Fruit fly (Drosophila melanogaster) whole organism, prepupa: ENCODE measurements around the gene CG31928.

Experiments
- CG10631 ChIP-seq: fragments of 200-800 bp; sonication (Bioruptor generic); optimal IDR thresholded peaks from 2 replicates; lab custom pipeline; 2016; ENCODE audit warnings: missing biosample characterization, missing genetic modification characterization
- CG10669 ChIP-seq: fragments of 200-800 bp; sonication (Bioruptor generic); optimal IDR thresholded peaks from 3 replicates; lab custom pipeline; 2018; ENCODE audit warnings: missing biosample characterization, mild to moderate bottlenecking, missing genetic modification characterization, moderate library complexity
- CG11294 ChIP-seq: fragments of 200-800 bp; sonication (Bioruptor generic); IDR thresholded peaks from 2 replicates; pipeline ENCODE4 v1.3.6; 2022; ENCODE audit warnings: missing biosample characterization, missing genetic modification characterization
- CG11762 ChIP-seq: fragments of 200-800 bp; sonication (Bioruptor generic); optimal IDR thresholded peaks from 3 replicates; lab custom pipeline; 2016; ENCODE audit warnings: missing biosample characterization, missing genetic modification characterization; ENCODE audit not compliant: insufficient read depth
- CG15336 ChIP-seq: fragments of 200-800 bp; sonication (Bioruptor generic); IDR thresholded peaks from 2 replicates; pipeline ENCODE4 v1.3.6; 2022; ENCODE audit warnings: missing biosample characterization, missing genetic modification characterization
- CG1621 ChIP-seq: fragments of 200-800 bp; sonication (Bioruptor generic); optimal IDR thresholded peaks from 3 replicates; lab custom pipeline; 2018; ENCODE audit warnings: missing biosample characterization, mild to moderate bottlenecking, missing genetic modification characterization
- CG16779 ChIP-seq: fragments of 200-800 bp; sonication (Bioruptor generic); optimal IDR thresholded peaks from 3 replicates; lab custom pipeline; 2017; ENCODE audit warnings: missing biosample characterization, mild to moderate bottlenecking, missing genetic modification characterization
- CG31627 ChIP-seq: fragments of 200-800 bp; sonication (Bioruptor generic); optimal IDR thresholded peaks from 3 replicates; lab custom pipeline; 2016; ENCODE audit warnings: missing biosample characterization, missing genetic modification characterization
- CG32006 ChIP-seq: fragments of 200-800 bp; sonication (Bioruptor generic); optimal IDR thresholded peaks from 3 replicates; lab custom pipeline; 2017; ENCODE audit warnings: missing biosample characterization, mild to moderate bottlenecking, missing genetic modification characterization
- CG34406 ChIP-seq: fragments of 200-800 bp; sonication (Bioruptor generic); optimal IDR thresholded peaks from 3 replicates; lab custom pipeline; 2016; ENCODE audit warnings: missing biosample characterization, missing genetic modification characterization
- CG3919 ChIP-seq: fragments of 200-800 bp; sonication (Bioruptor generic); optimal IDR thresholded peaks from 3 replicates; lab custom pipeline; 2016; ENCODE audit warnings: missing biosample characterization, missing genetic modification characterization
- CG4318 ChIP-seq: fragments of 200-800 bp; sonication (Bioruptor generic); optimal IDR thresholded peaks from 3 replicates; lab custom pipeline; 2017; ENCODE audit warnings: missing biosample characterization, mild to moderate bottlenecking, missing genetic modification characterization
- CG6163 ChIP-seq: fragments of 200-800 bp; sonication (Bioruptor generic); IDR thresholded peaks from 3 replicates; pipeline ENCODE4 v1.3.6; 2022; ENCODE audit warnings: missing biosample characterization, missing genetic modification characterization
- CG6276 ChIP-seq: fragments of 200-800 bp; sonication (Bioruptor generic); optimal IDR thresholded peaks from 2 replicates; lab custom pipeline; 2017; ENCODE audit warnings: missing biosample characterization, mild to moderate bottlenecking, missing genetic modification characterization
- CG6792 ChIP-seq: fragments of 200-800 bp; sonication (Bioruptor generic); optimal IDR thresholded peaks from 3 replicates; lab custom pipeline; 2016; ENCODE audit warnings: missing biosample characterization, missing genetic modification characterization
- CG6854 ChIP-seq: fragments of 200-800 bp; sonication (Bioruptor generic); optimal IDR thresholded peaks from 2 replicates; lab custom pipeline; 2017; ENCODE audit warnings: missing biosample characterization, mild to moderate bottlenecking, missing genetic modification characterization
- CG7368 ChIP-seq: fragments of 200-800 bp; sonication (Bioruptor generic); optimal IDR thresholded peaks from 3 replicates; lab custom pipeline; 2016; ENCODE audit warnings: missing biosample characterization, missing genetic modification characterization
- CG8119 ChIP-seq: fragments of 200-800 bp; sonication (Bioruptor generic); IDR thresholded peaks from 3 replicates; pipeline ENCODE4 v1.3.6; 2022; ENCODE audit warnings: missing biosample characterization, missing genetic modification characterization
- CG8319 ChIP-seq: fragments of 200-800 bp; sonication (Bioruptor generic); optimal IDR thresholded peaks from 3 replicates; lab custom pipeline; 2016; ENCODE audit warnings: missing biosample characterization, missing genetic modification characterization
- CG8632 ChIP-seq: fragments of 200-800 bp; sonication (Bioruptor generic); optimal IDR thresholded peaks from 3 replicates; lab custom pipeline; 2016; ENCODE audit warnings: missing biosample characterization, missing genetic modification characterization
- Eip75B ChIP-seq: fragments of 200-800 bp; sonication (Bioruptor generic); optimal IDR thresholded peaks from 3 replicates; lab custom pipeline; 2016; ENCODE audit warnings: missing biosample characterization, missing genetic modification characterization
- Eip78C ChIP-seq: fragments of 200-800 bp; sonication (Bioruptor generic); peaks from one replicate; lab custom pipeline; 2016; ENCODE audit warnings: missing biosample characterization, missing genetic modification characterization
- Eip93F ChIP-seq: fragments of 200-800 bp; sonication (Bioruptor generic); optimal IDR thresholded peaks from 2 replicates; lab custom pipeline; 2016; ENCODE audit warnings: missing biosample characterization, mild to moderate bottlenecking, missing genetic modification characterization
- Ets21C ChIP-seq: fragments of 200-800 bp; sonication (Bioruptor generic); optimal IDR thresholded peaks from 3 replicates; lab custom pipeline; 2016; ENCODE audit warnings: missing biosample characterization, missing genetic modification characterization
- Ets96B ChIP-seq: fragments of 200-800 bp; optimal IDR thresholded peaks from 2 replicates; lab custom pipeline; 2019; ENCODE audit warnings: missing biosample characterization, mild to moderate bottlenecking, missing genetic modification characterization, moderate library complexity
- Gug ChIP-seq: fragments of 200-800 bp; sonication (Bioruptor generic); IDR thresholded peaks from 2 replicates; pipeline ENCODE4 v1.3.6; 2022; ENCODE audit warnings: missing biosample characterization, missing genetic modification characterization
- Hr38 ChIP-seq: sonication (Bioruptor generic); optimal IDR thresholded peaks from 2 replicates; lab custom pipeline; 2016; ENCODE audit warnings: missing biosample characterization, missing genetic modification characterization
- Hr4 ChIP-seq: fragments of 200-800 bp; sonication (Bioruptor generic); optimal IDR thresholded peaks from 3 replicates; lab custom pipeline; 2016; ENCODE audit warnings: missing biosample characterization, missing genetic modification characterization
- Lpt ChIP-seq: fragments of 200-800 bp; sonication (Bioruptor generic); optimal IDR thresholded peaks from 3 replicates; lab custom pipeline; 2016; ENCODE audit warnings: missing biosample characterization, missing genetic modification characterization
- Smox ChIP-seq: fragments of 200-800 bp; sonication (Bioruptor generic); optimal IDR thresholded peaks from 3 replicates; lab custom pipeline; 2016; ENCODE audit warnings: missing biosample characterization, missing genetic modification characterization
- Sox102F ChIP-seq: fragments of 200-800 bp; sonication (Bioruptor generic); optimal IDR thresholded peaks from 2 replicates; lab custom pipeline; 2016; ENCODE audit warnings: missing biosample characterization, mild to moderate bottlenecking, missing genetic modification characterization
- Sox14 ChIP-seq: fragments of 200-800 bp; sonication (Bioruptor generic); optimal IDR thresholded peaks from 3 replicates; lab custom pipeline; 2016; ENCODE audit warnings: missing biosample characterization, missing genetic modification characterization
- Sox15 ChIP-seq: fragments of 200-800 bp; sonication (Bioruptor generic); optimal IDR thresholded peaks from 3 replicates; lab custom pipeline; 2016; ENCODE audit warnings: missing biosample characterization, missing genetic modification characterization
- achi ChIP-seq: fragments of 200-800 bp; sonication (Bioruptor generic); optimal IDR thresholded peaks from 3 replicates; lab custom pipeline; 2016; ENCODE audit warnings: missing biosample characterization, missing genetic modification characterization
- acj6 ChIP-seq: fragments of 200-800 bp; sonication (Bioruptor generic); optimal IDR thresholded peaks from 3 replicates; lab custom pipeline; 2016; ENCODE audit warnings: missing biosample characterization, missing genetic modification characterization
- dac ChIP-seq: fragments of 200-800 bp; sonication (Bioruptor generic); optimal IDR thresholded peaks from 2 replicates; lab custom pipeline; 2017; ENCODE audit warnings: missing biosample characterization, mild to moderate bottlenecking, missing genetic modification characterization
- dsx ChIP-seq: fragments of 200-800 bp; optimal IDR thresholded peaks from 3 replicates; lab custom pipeline; 2019; ENCODE audit warnings: missing biosample characterization, mild to moderate bottlenecking, missing genetic modification characterization, moderate library complexity; ENCODE audit not compliant: poor library complexity, severe bottlenecking
- eg ChIP-seq: fragments of 200-800 bp; sonication (Bioruptor generic); IDR thresholded peaks from 3 replicates; pipeline ENCODE4 v1.3.6; 2022; ENCODE audit warnings: missing biosample characterization, missing genetic modification characterization
- esn ChIP-seq: fragments of 200-800 bp; sonication (Bioruptor generic); optimal IDR thresholded peaks from 2 replicates; lab custom pipeline; 2016; ENCODE audit warnings: missing biosample characterization, mild to moderate bottlenecking, missing genetic modification characterization, moderate library complexity
- fd85E ChIP-seq: fragments of 200-800 bp; sonication (Bioruptor generic); optimal IDR thresholded peaks from 3 replicates; lab custom pipeline; 2016; ENCODE audit warnings: missing biosample characterization, missing genetic modification characterization
- fkh ChIP-seq: fragments of 200-800 bp; sonication (Bioruptor generic); optimal IDR thresholded peaks from 3 replicates; lab custom pipeline; 2017; ENCODE audit warnings: missing biosample characterization, mild to moderate bottlenecking, missing genetic modification characterization, moderate library complexity
- lz ChIP-seq: fragments of 200-800 bp; sonication (Bioruptor generic); optimal IDR thresholded peaks from 3 replicates; lab custom pipeline; 2016; ENCODE audit warnings: missing biosample characterization, missing genetic modification characterization
- net ChIP-seq: fragments of 200-800 bp; sonication (Bioruptor generic); optimal IDR thresholded peaks from 3 replicates; lab custom pipeline; 2016; ENCODE audit warnings: missing biosample characterization, missing genetic modification characterization
- pdm3 ChIP-seq: fragments of 200-800 bp; sonication (Bioruptor generic); optimal IDR thresholded peaks from 3 replicates; lab custom pipeline; 2016; ENCODE audit warnings: missing biosample characterization, missing genetic modification characterization
- salr ChIP-seq, 2 experiments: fragments of 200-800 bp; sonication (Bioruptor generic); optimal IDR thresholded peaks; 3 replicates each; lab custom pipeline; 2016 to 2018; ENCODE audit warnings: missing biosample characterization in 2 of 2, missing genetic modification characterization in 2 of 2, mild to moderate bottlenecking in 1 of 2
- spab ChIP-seq: fragments of 200-800 bp; sonication (Bioruptor generic); optimal IDR thresholded peaks from 2 replicates; lab custom pipeline; 2017; ENCODE audit warnings: missing biosample characterization, mild to moderate bottlenecking, missing genetic modification characterization, missing genetic modification reagents
- ss ChIP-seq, 2 experiments: fragments of 200-800 bp; sonication (Bioruptor generic); optimal IDR thresholded peaks; 2 replicates in 1 of 2; 3 replicates in 1 of 2; lab custom pipeline; 2017 to 2018; ENCODE audit warnings: mild to moderate bottlenecking in 2 of 2, missing biosample characterization in 2 of 2, missing genetic modification characterization in 2 of 2, moderate library complexity in 1 of 2
- topi ChIP-seq: fragments of 200-800 bp; sonication (Bioruptor generic); optimal IDR thresholded peaks from 3 replicates; lab custom pipeline; 2016; ENCODE audit warnings: missing biosample characterization, missing genetic modification characterization

CG31928 gene

dm6 chr2L:1456305-1456704 is 35.8 kb upstream of the CG31928 start (continued):
- no peak for TF ChIP-seq fd85E
- TF ChIP-seq Lpt: peak; percentile 34
- peak; percentile 13 for TF ChIP-seq dac
- TF ChIP-seq net (GFP tag; lab: Kevin White, UChicago): peak; percentile 2
- peak; percentile 54 for TF ChIP-seq Sox14 (GFP tag; lab: Kevin White, UChicago)
- peak; percentile 67 for TF ChIP-seq Ets96B (tag; lab: Kevin White, UChicago)
- TF ChIP-seq CG1621: peak; percentile 6
- peak; percentile 55 for TF ChIP-seq fkh (GFP tag; lab: Kevin White, UChicago)
- peak; percentile 8 for TF ChIP-seq CG4318 (GFP tag; lab: Kevin White, UChicago)
- TF ChIP-seq CG6276 (GFP tag; lab: Kevin White, UChicago): no peak
- TF ChIP-seq achi (GFP tag; lab: Kevin White, UChicago): peak; percentile 43
- peak; percentile 60; the same call in 2 of the 3 replicates for TF ChIP-seq eg
- TF ChIP-seq CG31627 (GFP tag; lab: Kevin White, UChicago): peak; percentile 15
- TF ChIP-seq CG11762 (GFP tag; lab: Kevin White, UChicago): peak; percentile 22
- TF ChIP-seq CG8119 (GFP tag; lab: Robert Waterston, UW): peak; percentile 49; the same call in 2 of the 3 replicates
- TF ChIP-seq Sox102F (GFP tag; lab: Kevin White, UChicago): peak; percentile 23
- peak; percentile 43 for TF ChIP-seq pdm3
- TF ChIP-seq CG10669 (GFP tag; lab: Kevin White, UChicago): peak; percentile 65
- peak; percentile 65 for TF ChIP-seq CG10631 (GFP tag; lab: Kevin White, UChicago)
- TF ChIP-seq CG16779 (tag; lab: Kevin White, UChicago): no peak
- TF ChIP-seq spab (GFP tag; lab: Kevin White, UChicago): peak; percentile 58
- no peak for TF ChIP-seq Gug (GFP tag; lab: Robert Waterston, UW)
- TF ChIP-seq CG32006: peak; percentile 26
- TF ChIP-seq Hr38: no peak
- TF ChIP-seq, all 60 proteins: peak for 46

- TF ChIP-seq CG3919 (GFP tag; lab: Kevin White, UChicago) (peak; percentile 43), CG8119 (GFP tag; lab: Robert Waterston, UW) (peak; percentile 78), dsx (GFP tag; lab: Kevin White, UChicago) (peak; percentile 57), CG31627 (GFP tag; lab: Kevin White, UChicago) (no peak), Eip93F (no peak), CG15336 (GFP tag; lab: Robert Waterston, UW) (peak; percentile 78), ss (GFP tag; optimal IDR thresholded peaks at IDR 0.05; lab: Kevin White, UChicago) (peak; percentile 29 to 56), Ets21C (GFP tag; lab: Kevin White, UChicago) (no peak), topi (no peak), CG32006 (peak; percentile 63), salr (GFP tag; optimal IDR thresholded peaks at IDR 0.05; lab: Kevin White, UChicago) (peak in 1 of 2 experiments; percentile 34), CG1621 (peak; percentile 40), Eip78C (GFP tag; lab: Kevin White, UChicago) (peak; percentile 88), CG34406 (GFP tag; lab: Kevin White, UChicago) (peak; percentile 12), Hr4 (GFP tag; lab: Kevin White, UChicago) (peak; percentile 32), CG7368 (GFP tag; lab: Kevin White, UChicago) (no peak), CG11294 (GFP tag; lab: Robert Waterston, UW) (peak; percentile 27; the same call in 1 of the 2 replicates), esn (GFP tag; lab: Kevin White, UChicago) (no peak), CG6792 (GFP tag; lab: Kevin White, UChicago) (peak; percentile 23), Sox102F (GFP tag; lab: Kevin White, UChicago) (no peak), pdm3 (peak; percentile 42), acj6 (GFP tag; lab: Kevin White, UChicago) (peak; percentile 17), Hr38 (no peak), achi (GFP tag; lab: Kevin White, UChicago) (peak; percentile 58), fkh (GFP tag; lab: Kevin White, UChicago) (no peak), spab (GFP tag; lab: Kevin White, UChicago) (peak; percentile 28), Sox15 (GFP tag; lab: Kevin White, UChicago) (no peak), CG8319 (GFP tag; lab: Kevin White, UChicago) (no peak), CG6854 (GFP tag; lab: Kevin White, UChicago) (no peak), CG4318 (GFP tag; lab: Kevin White, UChicago) (peak; percentile 41), CG11762 (GFP tag; lab: Kevin White, UChicago) (no peak), lz (GFP tag; lab: Kevin White, UChicago) (no peak), CG6163 (peak; percentile 83), CG8632 (GFP tag; lab: Kevin White, UChicago) (peak; percentile 21), dac (peak; percentile 14), Smox (no peak), net (GFP tag; lab: Kevin White, UChicago) (peak; percentile 0), Eip75B (GFP tag; lab: Kevin White, UChicago) (peak; percentile 50)
Measured at dm6 chr2L:1456822-1457221, 35.3 kb upstream of the CG31928 start.
